Fruit fly (Drosophila melanogaster) ovary, adult (tissue): ENCODE measurements around the gene rols.

Source experiments
- CG17801 ChIP-seq: fragments of 200-800 bp; optimal IDR thresholded peaks from 2 replicates; lab custom pipeline; 2019; ENCODE audit warnings: missing biosample characterization, mild to moderate bottlenecking, missing genetic modification characterization, moderate library complexity; ENCODE audit not compliant: partially characterized antibody

rols gene

DNA sequence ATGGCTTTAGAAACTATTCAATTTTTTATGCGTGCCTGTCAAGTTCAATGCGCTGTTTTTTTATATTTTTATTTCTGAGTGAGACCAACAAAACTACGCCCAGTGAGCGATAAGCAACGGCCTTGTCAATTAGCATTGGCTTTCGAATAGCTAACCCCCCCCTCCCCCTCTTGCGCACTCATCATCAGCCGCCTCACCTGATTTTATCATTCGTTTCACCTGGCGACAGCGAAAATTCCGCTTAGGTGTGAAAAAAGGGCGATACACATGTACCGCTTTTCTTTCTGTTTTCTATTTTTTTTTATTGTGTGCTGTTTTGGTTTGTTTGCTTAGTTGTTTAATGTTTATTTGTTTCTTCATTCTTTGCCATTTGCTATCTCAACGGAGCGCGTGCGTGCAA lies 10.3 kb upstream of the rols start:
- TF ChIP-seq CG17801, result peak; percentile 66

DNA sequence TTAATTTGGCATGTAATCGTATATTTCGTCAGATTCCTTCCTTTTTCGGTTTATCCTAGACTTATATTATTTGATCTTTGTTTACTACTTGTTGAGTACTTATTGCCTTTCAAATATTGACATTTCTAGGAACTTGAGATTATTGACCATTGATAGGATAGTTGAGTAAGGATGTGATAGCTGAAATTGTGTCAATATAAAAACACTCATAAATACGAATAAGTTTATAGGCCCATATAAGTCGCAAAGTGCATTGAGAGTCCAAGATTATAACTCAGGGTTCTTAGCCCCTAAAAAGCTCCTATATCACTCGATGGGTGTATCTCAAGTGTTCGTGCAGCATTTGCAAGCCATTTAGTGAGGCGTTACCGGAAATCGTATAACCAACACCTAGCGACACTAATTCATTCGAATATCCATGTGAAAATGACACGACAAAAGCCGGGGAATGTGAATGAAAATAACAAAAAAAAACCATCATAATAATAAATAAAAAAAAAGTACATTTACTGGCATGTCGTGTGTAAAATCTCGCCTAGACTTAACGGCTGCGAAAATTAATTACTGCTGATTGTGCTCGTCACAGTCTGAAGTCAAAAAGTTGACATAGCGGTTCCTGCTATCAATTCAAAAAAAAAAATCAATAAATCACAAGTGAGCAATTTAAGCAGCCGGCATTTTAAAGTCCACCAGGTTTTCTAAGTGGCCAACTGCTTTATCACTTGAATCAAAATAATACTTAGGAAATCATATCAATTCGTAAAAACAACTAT lies 9.4 kb upstream of the rols start:
- no peak for TF ChIP-seq CG17801

DNA sequence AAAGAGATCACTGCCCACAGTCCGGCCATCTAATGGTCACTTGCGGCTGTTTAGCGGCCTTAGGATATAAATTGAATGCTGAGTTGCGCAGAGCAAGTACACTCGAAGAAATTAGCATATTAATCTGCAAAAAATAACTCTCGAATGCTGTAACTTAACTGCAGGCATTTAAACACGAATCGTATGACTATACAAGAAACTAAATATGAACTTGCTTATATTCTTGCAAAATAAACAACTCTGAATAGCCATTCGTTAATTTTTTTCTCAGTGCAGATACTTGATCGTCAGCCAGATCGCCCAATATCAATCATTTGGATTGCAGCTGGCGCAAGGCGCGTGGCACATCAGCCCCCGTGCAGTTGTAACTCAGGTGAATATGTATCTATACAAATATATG lies 8.4 kb upstream of the rols start:
- TF ChIP-seq CG17801, result no peak

DNA sequence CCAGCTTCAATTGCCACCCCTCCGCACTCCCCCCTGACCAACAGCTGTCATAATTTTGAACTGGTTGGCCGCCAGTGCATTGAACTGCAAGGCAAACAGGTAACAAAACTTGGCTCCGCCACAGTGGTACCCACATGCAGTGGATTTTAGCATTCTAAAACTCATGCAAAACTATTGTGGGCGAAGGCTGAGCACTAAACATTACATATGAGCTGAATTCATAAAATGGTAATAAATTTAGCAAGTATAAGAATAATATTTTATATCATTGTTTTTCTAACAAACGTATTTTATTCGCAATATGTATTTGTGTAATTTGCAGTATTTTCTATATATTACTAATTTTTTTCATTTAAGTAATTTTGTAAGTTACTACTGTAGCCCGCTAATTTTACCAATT lies 7.7 kb upstream of the rols start:
- TF ChIP-seq CG17801, result no peak

DNA sequence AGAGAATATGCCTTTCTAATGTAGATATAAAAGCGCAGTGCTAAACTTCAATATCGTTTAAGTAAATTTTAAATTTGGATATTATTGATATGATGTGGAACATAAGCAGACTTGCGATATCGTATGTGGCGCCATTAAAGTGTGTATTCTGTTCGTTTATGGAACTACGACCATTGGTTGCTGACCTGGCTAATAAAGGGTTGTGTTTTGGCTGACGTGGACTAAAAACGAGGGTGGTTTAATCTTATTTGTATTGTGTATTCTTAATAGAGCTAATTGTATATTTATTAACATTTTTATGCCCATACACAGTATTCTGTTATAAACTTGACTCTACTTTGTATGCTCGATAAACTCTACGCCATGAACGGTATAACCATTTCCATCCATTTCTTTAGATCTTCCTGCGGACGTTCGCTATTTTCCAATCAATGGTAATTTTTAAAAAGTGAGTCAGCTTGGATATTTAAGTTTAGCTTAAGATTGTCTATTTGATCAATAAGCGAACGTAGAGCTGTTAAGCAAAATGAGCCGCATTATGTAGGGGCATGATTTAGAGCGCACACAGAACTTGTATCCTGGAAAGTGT lies 2.1 kb upstream of the rols start:
- no peak for TF ChIP-seq CG17801

DNA sequence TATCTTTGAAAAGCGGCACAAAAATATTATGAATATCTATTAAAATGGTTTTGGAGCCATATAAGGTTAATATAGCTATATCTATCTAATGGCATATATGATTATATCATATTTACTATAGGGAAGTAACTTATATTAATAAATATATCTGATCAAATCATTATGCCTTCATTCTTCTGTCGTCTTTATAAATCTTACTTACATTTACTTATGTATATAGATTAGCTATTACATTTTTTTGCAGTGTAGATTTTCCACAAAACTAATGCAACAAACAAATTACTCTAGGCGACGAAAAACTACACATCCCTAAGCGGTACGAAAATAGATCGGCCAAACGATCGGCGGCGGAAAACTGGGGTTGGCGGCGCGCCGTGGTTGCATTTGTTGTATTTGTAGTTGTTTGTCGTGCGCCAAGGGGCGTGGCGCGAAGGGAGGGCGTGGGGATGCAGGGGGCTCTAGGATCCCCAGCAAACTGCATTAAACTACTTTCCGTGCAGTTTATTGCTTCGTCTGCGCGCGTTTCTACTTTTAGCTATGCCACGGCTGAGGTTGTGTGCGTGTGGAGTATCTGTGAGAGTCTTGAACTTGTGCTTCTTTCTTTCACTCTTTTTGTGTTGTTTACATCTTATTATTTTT lies 1.1 kb downstream of the rols start:
- no peak for TF ChIP-seq CG17801

DNA sequence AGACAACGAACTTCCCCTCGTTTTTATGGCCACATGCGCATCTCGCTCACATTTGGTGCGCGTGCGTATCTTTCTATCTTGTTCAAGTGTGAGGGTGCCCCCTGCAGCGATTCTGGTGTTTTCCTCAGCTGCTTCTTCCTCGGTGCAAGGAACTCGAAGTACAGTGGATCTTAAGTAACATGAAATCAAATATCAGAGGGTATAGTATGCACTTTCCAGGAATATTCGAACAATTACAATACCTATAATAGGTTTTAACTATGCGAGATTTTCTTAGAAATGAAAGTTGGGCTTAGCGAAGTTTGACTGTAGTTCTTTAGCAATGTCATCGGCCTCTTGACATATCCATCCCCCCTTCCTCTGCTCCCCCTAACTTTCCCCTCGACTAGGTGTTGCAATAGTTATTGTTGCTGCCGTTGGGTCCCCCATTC lies 1.9 kb downstream of the rols start:
- no peak for TF ChIP-seq CG17801

DNA sequence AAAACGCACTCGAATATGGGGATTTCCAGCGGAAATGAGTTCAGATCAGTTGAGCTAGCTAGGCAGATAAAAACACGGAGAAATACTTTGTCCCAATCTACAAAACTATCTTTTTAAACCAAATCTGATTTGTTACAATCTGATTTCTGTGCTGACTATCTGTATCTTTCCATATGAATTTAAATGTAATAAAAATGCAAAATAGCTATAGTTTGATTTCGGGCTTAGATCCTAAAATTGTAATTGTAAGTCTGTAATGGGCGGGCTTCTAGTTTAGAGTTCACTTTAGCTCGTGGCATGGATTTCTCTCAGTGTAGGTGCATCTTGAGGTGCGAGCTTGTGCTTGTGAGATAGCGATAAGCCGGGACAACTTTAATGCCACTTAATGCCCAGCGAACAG lies 2.4 kb downstream of the rols start:
- no peak for TF ChIP-seq CG17801

DNA sequence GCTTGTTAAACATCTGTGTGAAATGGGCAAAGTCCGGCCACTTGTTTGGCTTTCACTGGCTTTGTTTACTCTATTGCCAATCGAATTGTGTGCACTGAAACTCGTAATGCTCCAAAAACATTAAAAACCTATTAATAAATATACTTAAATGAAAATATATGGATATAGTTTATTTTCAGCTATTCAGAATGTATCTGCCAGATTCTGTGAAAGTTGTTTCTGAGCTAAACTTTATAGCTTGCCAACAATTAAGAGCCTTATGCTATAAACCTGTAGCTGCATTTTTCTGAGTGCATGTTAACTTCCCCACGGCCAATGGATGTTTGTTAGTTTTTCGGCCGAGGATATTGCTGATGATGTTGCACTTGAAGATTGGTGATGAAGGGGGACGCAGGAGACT lies 4.6 kb downstream of the rols start:
- TF ChIP-seq CG17801, result no peak

DNA sequence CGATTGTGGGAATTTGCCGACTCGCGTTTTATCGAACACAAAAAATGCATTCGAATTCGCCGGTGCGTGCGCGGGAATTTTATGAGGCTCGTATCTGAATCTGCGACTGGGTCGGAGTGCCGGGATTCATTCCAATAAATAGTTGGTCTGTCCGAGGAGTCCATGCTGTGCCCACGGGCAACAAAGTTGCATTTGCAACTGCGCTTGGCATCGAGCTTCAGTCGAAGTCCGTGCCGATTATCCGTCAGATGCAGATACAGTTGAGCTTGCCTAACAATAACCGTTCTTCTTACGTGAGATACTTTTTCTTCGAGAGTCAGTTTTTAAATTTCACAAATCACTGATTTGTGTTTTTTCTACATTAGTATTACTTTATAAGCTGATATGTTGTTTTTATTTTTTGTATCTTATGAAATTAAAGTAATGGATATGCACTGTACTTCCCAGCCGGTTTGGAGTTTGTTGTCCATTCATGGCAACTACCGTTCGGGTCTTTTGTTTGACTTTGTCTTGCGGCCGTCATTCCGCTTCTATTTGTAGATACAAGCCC lies 6.3 kb downstream of the rols start:
- TF ChIP-seq CG17801, result no peak

DNA sequence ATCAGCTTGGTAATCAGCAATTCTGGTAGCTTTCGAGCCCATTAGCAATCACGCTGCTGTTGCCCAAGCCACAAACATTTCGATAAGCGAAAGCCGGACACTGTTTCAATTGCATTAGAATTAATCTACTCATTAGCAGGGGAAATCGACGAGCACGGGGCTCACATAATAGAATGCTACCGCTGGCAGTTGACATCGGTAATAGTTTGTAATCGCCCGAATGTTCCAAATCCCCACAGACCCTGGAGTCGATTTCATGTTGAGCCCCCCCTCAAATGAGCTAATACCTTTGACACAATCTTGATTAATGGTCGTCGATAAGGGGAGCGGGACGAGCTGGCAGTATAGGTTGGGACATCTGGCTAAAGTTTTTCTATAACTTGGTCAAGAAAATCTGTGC lies 7.1 kb downstream of the rols start:
- no peak for TF ChIP-seq CG17801

DNA sequence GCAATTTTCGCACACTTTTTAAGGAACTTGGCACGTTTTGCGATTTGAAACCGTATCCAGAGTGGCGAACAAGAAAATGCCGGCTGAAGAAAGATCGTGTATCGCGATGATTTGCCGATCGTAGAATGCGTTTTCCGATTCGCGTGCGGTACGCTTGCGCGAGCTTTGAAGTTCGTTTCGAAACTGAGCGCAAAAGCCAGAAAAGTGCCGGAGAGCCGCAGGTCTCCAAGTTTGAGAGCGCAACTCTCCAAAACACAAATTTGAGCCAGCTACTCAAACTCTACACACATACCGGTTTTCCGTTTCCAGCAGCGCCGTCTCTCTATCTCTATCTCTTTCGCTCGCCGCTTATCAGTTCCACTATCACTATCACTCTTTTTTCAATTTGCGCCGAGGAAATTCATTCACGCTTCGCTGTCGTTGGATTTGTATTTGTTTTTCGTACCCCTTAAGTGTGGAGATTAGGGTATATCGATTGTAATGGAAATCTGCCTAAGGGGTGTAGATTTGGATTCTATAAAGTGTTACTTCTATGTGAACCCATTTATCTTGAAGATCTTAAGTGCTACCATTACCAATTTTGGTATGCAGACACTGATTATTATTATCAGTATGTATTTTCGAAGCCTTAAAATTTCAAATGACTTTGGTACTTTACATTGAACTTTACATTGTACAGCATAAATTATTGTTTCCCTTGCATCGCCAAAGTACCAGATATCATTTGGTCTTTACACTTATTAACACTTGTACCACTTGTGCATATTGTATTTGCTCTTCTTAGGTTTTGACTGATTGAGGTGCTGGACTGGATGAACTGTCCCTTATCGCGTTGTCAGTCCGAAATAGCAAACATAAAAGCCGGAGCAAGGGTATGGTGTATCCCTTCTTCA lies 8.1 kb downstream of the rols start:
- peak; percentile 17 for TF ChIP-seq CG17801

DNA sequence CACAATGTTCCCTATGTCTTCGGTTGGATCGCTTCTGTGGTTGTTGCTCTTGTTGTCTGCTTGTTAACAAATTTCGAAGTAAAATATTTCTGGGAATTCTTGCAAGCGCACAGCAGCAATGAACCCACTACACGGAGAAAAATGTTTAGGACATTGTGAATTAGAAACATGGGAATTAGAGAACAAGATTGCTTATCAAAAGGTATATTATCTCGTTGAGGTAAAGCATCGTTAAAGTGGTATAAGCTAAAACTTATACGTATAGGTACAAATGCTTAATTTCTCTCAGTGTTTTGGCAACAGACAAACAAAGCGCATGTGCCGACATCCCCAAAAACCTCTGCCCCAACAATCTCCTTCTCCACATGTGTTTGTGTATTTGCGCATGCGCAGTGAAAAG lies 11.0 kb downstream of the rols start:
- TF ChIP-seq CG17801, result no peak

DNA sequence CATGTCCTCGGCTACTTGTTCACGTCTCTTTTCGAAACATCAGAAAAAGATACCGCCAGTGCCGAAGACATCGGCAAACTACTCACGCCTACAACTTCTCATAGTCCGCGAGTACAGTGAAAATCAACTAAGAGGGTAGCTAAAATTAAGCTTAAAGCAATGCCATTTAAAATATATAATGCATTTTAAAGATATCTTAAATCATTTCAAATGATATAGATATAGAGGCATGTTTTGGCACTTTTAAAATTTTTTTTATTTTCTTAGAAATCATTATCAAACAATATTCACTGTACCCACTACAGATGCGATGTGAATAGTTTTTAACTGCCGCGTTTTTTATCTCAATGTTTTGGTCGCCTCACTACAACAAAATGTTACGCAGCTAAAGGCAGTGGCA lies 14.0 kb downstream of the rols start:
- TF ChIP-seq CG17801, result no peak

DNA sequence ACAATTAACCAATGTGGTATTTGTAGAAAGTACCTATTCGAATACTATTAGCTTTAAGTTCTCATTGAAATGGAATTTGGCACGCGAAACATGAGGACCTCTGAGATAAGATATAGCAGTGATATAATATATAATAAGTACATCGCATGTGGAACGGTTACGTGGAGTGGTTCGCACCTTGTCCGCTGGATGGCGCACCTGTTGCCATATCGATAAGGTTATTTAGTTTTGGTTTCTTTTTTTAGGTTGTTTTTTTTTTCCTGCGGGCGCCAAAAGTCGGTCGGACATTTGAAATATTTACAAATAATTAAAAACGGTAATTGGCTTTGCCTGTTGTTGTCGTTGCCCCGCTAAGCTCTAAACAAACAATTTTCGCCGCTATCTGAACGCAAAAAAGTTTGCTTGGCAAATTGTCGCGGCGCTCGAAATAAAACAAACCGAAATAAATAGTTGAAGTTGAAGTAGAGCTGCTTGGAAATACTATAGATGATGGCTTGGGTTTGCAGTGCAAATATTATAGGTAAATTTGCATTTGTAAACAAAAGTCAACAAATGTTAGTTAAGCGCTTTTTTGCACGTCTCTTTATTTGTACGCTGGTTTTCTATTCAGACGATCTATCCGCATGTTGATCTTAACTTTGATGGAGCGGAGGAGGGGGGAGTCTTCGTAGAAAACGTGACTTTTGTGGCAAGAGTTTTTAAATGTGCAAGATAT lies 14.9 kb downstream of the rols start:
- no peak for TF ChIP-seq CG17801

DNA sequence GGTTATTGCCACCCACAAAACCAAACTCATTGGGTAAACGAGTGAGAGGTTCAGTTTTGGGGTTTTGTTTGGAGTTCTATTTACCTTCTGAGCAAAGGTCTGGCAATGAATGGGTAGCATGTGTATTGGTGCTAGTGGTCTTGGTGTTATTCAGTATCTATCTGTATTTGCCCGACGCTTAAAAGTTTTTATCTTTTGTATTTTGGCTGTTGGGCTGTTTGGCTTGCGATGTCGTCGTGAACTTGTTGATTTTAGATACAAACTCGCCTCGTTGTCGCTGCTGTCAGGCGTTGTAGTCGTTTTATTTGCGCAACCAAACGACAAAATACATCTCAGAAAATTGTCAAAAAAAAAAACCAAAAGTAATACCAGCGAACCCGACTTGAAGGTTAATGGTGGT lies 19.2 kb downstream of the rols start:
- no peak for TF ChIP-seq CG17801
